Fruit fly (Drosophila melanogaster): ENCODE measurements around the gene SH3PX1.

dm6 chr3L:9694867-9695236, 18.8 kb downstream of the SH3PX1 start:
- no peak for TF ChIP-seq CTCF (optimal IDR thresholded peaks at IDR 0.05)
- no peak for TF ChIP-seq CG8478 (optimal IDR thresholded peaks at IDR 0.05)

All from S2 (cell line).